Fruit fly (Drosophila melanogaster) ovary, adult (tissue): ENCODE measurements around the gene mesh.

Experiments
- CG17801 ChIP-seq: fragments of 200-800 bp; optimal IDR thresholded peaks from 2 replicates; lab custom pipeline; 2019; ENCODE audit warnings: missing biosample characterization, mild to moderate bottlenecking, missing genetic modification characterization, moderate library complexity; ENCODE audit not compliant: partially characterized antibody

mesh gene

dm6 chr3R:31134056-31134455, 61.5 kb downstream of the mesh start, which contains the start of gene Gycbeta100B:
Gycbeta100B (plus strand) TSS chr3R:31134392.
- TF ChIP-seq CG17801, result no peak

- TF ChIP-seq CG17801, result no peak
These were observed 65.0 kb downstream of the mesh start, which contains the start of gene Ktch for dm6 chr3R:31130566-31130965. Ktch (minus strand) TSS chr3R:31130666.
